Worm (Caenorhabditis elegans) whole organism, L1 larva: ENCODE data around the gene aak-1.

Experiments used
- C04F5.9 ChIP-seq: sonication (generic microtip); optimal IDR thresholded peaks from 2 replicates; lab custom pipeline; 2016; ENCODE audit warnings: missing genetic modification characterization, missing compliant biosample characterization
- C16A3.4 ChIP-seq: fragments of 150-350 bp; optimal IDR thresholded peaks from 2 replicates; lab custom pipeline; 2014; ENCODE audit warnings: missing biosample characterization, missing genetic modification characterization
- F16B12.6 ChIP-seq: fragments of 150-350 bp; optimal IDR thresholded peaks from 2 replicates; lab custom pipeline; 2014; ENCODE audit warnings: missing biosample characterization, missing genetic modification characterization
- Y116A8C.19 ChIP-seq: sonication (generic microtip); optimal IDR thresholded peaks from 2 replicates; lab custom pipeline; 2016; ENCODE audit warnings: missing compliant biosample characterization, missing genetic modification characterization, borderline replicate concordance
- aha-1 ChIP-seq: fragments of 150-350 bp; optimal IDR thresholded peaks from 2 replicates; lab custom pipeline; 2014; ENCODE audit warnings: missing biosample characterization, missing genetic modification characterization
- ama-1 ChIP-seq: fragments of 150-350 bp; optimal IDR thresholded peaks from 2 replicates; lab custom pipeline; 2014
- ceh-63 ChIP-seq: fragments of 200-800 bp; sonication (Bioruptor generic); optimal IDR thresholded peaks from 2 replicates; lab custom pipeline; 2018; ENCODE audit warnings: mild to moderate bottlenecking, missing genetic modification characterization, missing compliant biosample characterization
- ceh-8 ChIP-seq: fragments of 200-800 bp; sonication (Bioruptor generic); optimal IDR thresholded peaks from 2 replicates; lab custom pipeline; 2018; ENCODE audit warnings: mild to moderate bottlenecking, missing genetic modification characterization, moderate library complexity, missing compliant biosample characterization
- ceh-82 ChIP-seq, 3 experiments: fragments of 150-350 bp in 1 of 3; sonication (generic microtip) in 2 of 3; optimal IDR thresholded peaks; 2 replicates each; lab custom pipeline; 2014 to 2017; ENCODE audit warnings: missing biosample characterization in 3 of 3, missing genetic modification characterization in 3 of 3
- ceh-88 ChIP-seq: fragments of 200-800 bp; sonication (Bioruptor generic); IDR thresholded peaks from 2 replicates; pipeline ENCODE4 v1.3.6; 2022; ENCODE audit warnings: missing genetic modification characterization, missing compliant biosample characterization
- ceh-90 ChIP-seq: sonication (generic microtip); optimal IDR thresholded peaks from 2 replicates; lab custom pipeline; 2016; ENCODE audit warnings: missing genetic modification characterization, missing compliant biosample characterization
- ces-1 ChIP-seq: fragments of 150-350 bp; optimal IDR thresholded peaks from 2 replicates; lab custom pipeline; 2014; ENCODE audit warnings: missing biosample characterization, missing genetic modification reagents, missing genetic modification characterization
- efl-1 ChIP-seq, 4 experiments: fragments of 150-350 bp; optimal IDR thresholded peaks in 3 of 4; peaks in 1 of 4; 1 replicate in 1 of 4; 2 replicates in 3 of 4; lab custom pipeline; 2014; ENCODE audit warnings: missing biosample characterization in 2 of 4, missing genetic modification characterization in 2 of 4, missing genetic modification reagents in 2 of 4
- egl-13 ChIP-seq: sonication (generic microtip); optimal IDR thresholded peaks from 2 replicates; lab custom pipeline; 2016; ENCODE audit warnings: missing genotype, missing genetic modification reagents, missing genetic modification characterization, missing compliant biosample characterization
- elt-2 ChIP-seq: sonication (generic microtip); optimal IDR thresholded peaks from 2 replicates; lab custom pipeline; 2016; ENCODE audit warnings: missing genetic modification characterization, mild to moderate bottlenecking, inconsistent platforms, missing compliant biosample characterization, missing genetic modification reagents
- elt-3 ChIP-seq, 6 experiments: fragments of 150-350 bp in 1 of 6; sonication (generic microtip); optimal IDR thresholded peaks; 2 replicates each; lab custom pipeline; 2017 to 2018; ENCODE audit warnings: missing biosample characterization in 6 of 6, missing genetic modification characterization in 6 of 6, inconsistent platforms in 1 of 6
- fkh-10 ChIP-seq: sonication (generic microtip); optimal IDR thresholded peaks from 2 replicates; lab custom pipeline; 2017; ENCODE audit warnings: missing biosample characterization, missing genetic modification reagents, missing genetic modification characterization
- fkh-8 ChIP-seq: sonication (generic microtip); optimal IDR thresholded peaks from 2 replicates; lab custom pipeline; 2016; ENCODE audit warnings: mild to moderate bottlenecking, missing genetic modification characterization, missing compliant biosample characterization
- fos-1 ChIP-seq: fragments of 150-350 bp; optimal IDR thresholded peaks from 2 replicates; lab custom pipeline; 2014; ENCODE audit warnings: missing biosample characterization, missing genetic modification characterization
- hlh-4 ChIP-seq: sonication (generic microtip); optimal IDR thresholded peaks from 2 replicates; lab custom pipeline; 2016; ENCODE audit warnings: mild to moderate bottlenecking, missing genetic modification characterization, missing compliant biosample characterization
- irx-1 ChIP-seq: sonication (generic microtip); optimal IDR thresholded peaks from 2 replicates; lab custom pipeline; 2016; ENCODE audit warnings: missing genetic modification characterization, missing compliant biosample characterization
- jun-1 ChIP-seq: fragments of 150-350 bp; optimal IDR thresholded peaks from 2 replicates; lab custom pipeline; 2014; ENCODE audit warnings: missing biosample characterization, missing genetic modification reagents, missing genetic modification characterization
- lin-13 ChIP-seq: fragments of 150-350 bp; optimal IDR thresholded peaks from 2 replicates; lab custom pipeline; 2014; ENCODE audit warnings: missing biosample characterization, missing genetic modification reagents, missing genetic modification characterization
- lin-14 ChIP-seq: fragments of 200-800 bp; sonication (Bioruptor generic); optimal IDR thresholded peaks from 2 replicates; lab custom pipeline; 2018; ENCODE audit warnings: mild to moderate bottlenecking, missing genetic modification characterization, moderate library complexity, missing compliant biosample characterization
- lin-15B ChIP-seq: fragments of 150-350 bp; sonication (generic microtip); optimal IDR thresholded peaks from 3 replicates; lab custom pipeline; 2014; ENCODE audit warnings: missing biosample characterization, missing genetic modification characterization
- lin-39 ChIP-seq: fragments of 150-350 bp; optimal IDR thresholded peaks from 2 replicates; lab custom pipeline; 2014; ENCODE audit warnings: missing biosample characterization, missing genetic modification reagents, missing genetic modification characterization
- lir-3 ChIP-seq: sonication (generic microtip); optimal IDR thresholded peaks from 2 replicates; lab custom pipeline; 2016; ENCODE audit warnings: mild to moderate bottlenecking, missing genetic modification characterization, moderate library complexity, missing compliant biosample characterization; ENCODE audit not compliant: poor library complexity
- mdl-1 ChIP-seq, 2 experiments: fragments of 150-350 bp; optimal IDR thresholded peaks; 2 replicates each; lab custom pipeline; 2014 to 2017; ENCODE audit warnings: missing biosample characterization in 2 of 2, missing genetic modification characterization in 2 of 2, inconsistent platforms in 1 of 2
- mep-1 ChIP-seq: fragments of 150-350 bp; optimal IDR thresholded peaks from 2 replicates; lab custom pipeline; 2014; ENCODE audit warnings: missing biosample characterization, missing genetic modification characterization
- nhr-20 ChIP-seq: sonication (generic microtip); optimal IDR thresholded peaks from 2 replicates; lab custom pipeline; 2016; ENCODE audit warnings: mild to moderate bottlenecking, missing genetic modification characterization, missing compliant biosample characterization
- nhr-237 ChIP-seq: fragments of 150-350 bp; optimal IDR thresholded peaks from 2 replicates; lab custom pipeline; 2014; ENCODE audit warnings: missing biosample characterization, missing genetic modification characterization
- nhr-47 ChIP-seq: sonication (generic microtip); optimal IDR thresholded peaks from 2 replicates; lab custom pipeline; 2016; ENCODE audit warnings: mild to moderate bottlenecking, missing genetic modification characterization, moderate library complexity, missing compliant biosample characterization
- nhr-71 ChIP-seq: sonication (generic microtip); optimal IDR thresholded peaks from 2 replicates; lab custom pipeline; 2016; ENCODE audit warnings: mild to moderate bottlenecking, missing genetic modification characterization, moderate library complexity, missing compliant biosample characterization
- nhr-76 ChIP-seq: sonication (generic microtip); optimal IDR thresholded peaks from 2 replicates; lab custom pipeline; 2017; ENCODE audit warnings: missing biosample characterization, missing genetic modification characterization
- nhr-85 ChIP-seq: sonication (generic microtip); peaks from one replicate; lab custom pipeline; 2016; ENCODE audit warnings: missing genetic modification characterization, inconsistent platforms, missing compliant biosample characterization
- pag-3 ChIP-seq: sonication (generic microtip); optimal IDR thresholded peaks from 2 replicates; lab custom pipeline; 2017; ENCODE audit warnings: missing genetic modification characterization, mild to moderate bottlenecking, missing compliant biosample characterization, antibody characterized with exemption, borderline replicate concordance; ENCODE audit not compliant: insufficient read depth
- pax-3 ChIP-seq: fragments of 200-800 bp; sonication (Bioruptor generic); optimal IDR thresholded peaks from 2 replicates; lab custom pipeline; 2018; ENCODE audit warnings: mild to moderate bottlenecking, missing genetic modification characterization, moderate library complexity, missing compliant biosample characterization
- snpc-4 ChIP-seq: fragments of 150-350 bp; optimal IDR thresholded peaks from 2 replicates; lab custom pipeline; 2014; ENCODE audit warnings: missing biosample characterization, missing genetic modification characterization
- sox-4 ChIP-seq: sonication (generic microtip); optimal IDR thresholded peaks from 2 replicates; lab custom pipeline; 2016; ENCODE audit warnings: missing genetic modification characterization, missing compliant biosample characterization
- sptf-1 ChIP-seq: fragments of 150-350 bp; optimal IDR thresholded peaks from 2 replicates; lab custom pipeline; 2014; ENCODE audit warnings: missing biosample characterization, missing genetic modification characterization
- sup-37 ChIP-seq: fragments of 200-800 bp; sonication (Bioruptor generic); optimal IDR thresholded peaks from 2 replicates; lab custom pipeline; 2018; ENCODE audit warnings: mild to moderate bottlenecking, missing genetic modification characterization, missing compliant biosample characterization
- tbx-2 ChIP-seq: sonication (generic microtip); optimal IDR thresholded peaks from 2 replicates; lab custom pipeline; 2016; ENCODE audit warnings: missing genetic modification characterization, missing compliant biosample characterization
- tlp-1 ChIP-seq: fragments of 150-350 bp; optimal IDR thresholded peaks from 2 replicates; lab custom pipeline; 2014; ENCODE audit warnings: missing biosample characterization, missing genetic modification characterization
- unc-86 ChIP-seq: sonication (generic microtip); optimal IDR thresholded peaks from 2 replicates; lab custom pipeline; 2016; ENCODE audit warnings: missing genetic modification characterization, missing compliant biosample characterization
- unc-98 ChIP-seq: fragments of 200-800 bp; sonication (Bioruptor generic); IDR thresholded peaks from 2 replicates; pipeline ENCODE4 v1.3.6; 2022; ENCODE audit warnings: missing genetic modification characterization, missing compliant biosample characterization
- xbp-1 ChIP-seq: sonication (generic microtip); optimal IDR thresholded peaks from 2 replicates; lab custom pipeline; 2016; ENCODE audit warnings: missing genetic modification characterization, missing compliant biosample characterization
- zag-1 ChIP-seq: fragments of 150-350 bp; optimal IDR thresholded peaks from 2 replicates; lab custom pipeline; 2014; ENCODE audit warnings: missing biosample characterization, missing genetic modification characterization
- ztf-4 ChIP-seq: fragments of 150-350 bp; optimal IDR thresholded peaks from 2 replicates; lab custom pipeline; 2014; ENCODE audit warnings: missing biosample characterization, missing genetic modification characterization

The aak-1 gene

ce11 chrIII:8785426-8785825 is 24.5 kb upstream of the aak-1 start (continued):
- TF ChIP-seq tlp-1: no peak
- TF ChIP-seq lir-3 (tag; lab: Kevin White, UChicago): no peak
- TF ChIP-seq ceh-88: 0 out of 2 replicates have a peak, but pooled peaks have one; percentile 24
- TF ChIP-seq pax-3 (tag; lab: Kevin White, UChicago): peak; percentile 67
- peak; percentile 26 for TF ChIP-seq sup-37 (GFP tag; lab: Kevin White, UChicago)
- TF ChIP-seq nhr-47 (tag; lab: Kevin White, UChicago): peak; percentile 66
- no peak for TF ChIP-seq unc-86 (tag; lab: Kevin White, UChicago)
- peak; percentile 54 for TF ChIP-seq irx-1

ce11 chrIII:8784500-8784899 is 23.6 kb upstream of the aak-1 start:
- TF ChIP-seq zag-1 (tag; lab: Kevin White, UChicago) (no peak), fkh-10 (GFP tag; lab: Kevin White, UChicago) (peak; percentile 52), lin-14 (GFP tag; lab: Kevin White, UChicago) (peak; percentile 70), nhr-71 (tag; lab: Kevin White, UChicago) (peak; percentile 42), ceh-82 (tag; optimal IDR thresholded peaks at IDR 0.05; lab: Kevin White, UChicago) (peak in 1 of 3 experiments; percentile 8), unc-86 (tag; lab: Kevin White, UChicago) (peak; percentile 31), egl-13 (peak; percentile 41), elt-2 (tag; lab: Kevin White, UChicago) (no peak)

ce11 chrIII:8782744-8783143 is 21.9 kb upstream of the aak-1 start:
- TF ChIP-seq fkh-10 (GFP tag; lab: Kevin White, UChicago) (no peak), lin-15B (tag; lab: Kevin White, UChicago) (no peak), ceh-90 (tag; lab: Kevin White, UChicago) (no peak), jun-1 (no peak), lin-13 (GFP tag; lab: Kevin White, UChicago) (no peak), sptf-1 (tag; lab: Kevin White, UChicago) (no peak), nhr-237 (tag; lab: Kevin White, UChicago) (no peak), nhr-76 (no peak), ceh-8 (GFP tag; lab: Kevin White, UChicago) (no peak), nhr-20 (tag; lab: Kevin White, UChicago) (peak; percentile 68), nhr-85 (tag; lab: Kevin White, UChicago) (peak; percentile 56), lin-39 (tag; lab: Kevin White, UChicago) (no peak), F16B12.6 (no peak), nhr-71 (tag; lab: Kevin White, UChicago) (peak; percentile 51), ces-1 (no peak), mep-1 (tag; lab: Kevin White, UChicago) (no peak), hlh-4 (tag; lab: Kevin White, UChicago) (no peak), C04F5.9 (tag; lab: Kevin White, UChicago) (no peak), xbp-1 (tag; lab: Kevin White, UChicago) (no peak), ama-1 (no peak), tbx-2 (tag; lab: Kevin White, UChicago) (no peak), aha-1 (tag; lab: Kevin White, UChicago) (no peak), ztf-4 (tag; lab: Kevin White, UChicago) (no peak), elt-3 (tag; optimal IDR thresholded peaks at IDR 0.05; lab: Kevin White, UChicago) (peak in 1 of 6 experiments; percentile 77), unc-98 (no peak), ceh-63 (GFP tag; lab: Kevin White, UChicago) (no peak), fos-1 (no peak), Y116A8C.19 (tag; lab: Kevin White, UChicago) (no peak), fkh-8 (tag; lab: Kevin White, UChicago) (no peak), mdl-1 (tag; optimal IDR thresholded peaks at IDR 0.05; lab: Kevin White, UChicago) (peak in 1 of 2 experiments; percentile 14), pag-3 (tag; lab: Kevin White, UChicago) (no peak), pax-3 (tag; lab: Kevin White, UChicago) (no peak), efl-1 (optimal IDR thresholded peaks at IDR 0.05; lab: Kevin White, UChicago) (no peak), efl-1 (GFP tag; optimal IDR thresholded peaks at IDR 0.05 in 1 of 2; lab: Kevin White, UChicago) (peak in 1 of 2 experiments; percentile 19), lir-3 (tag; lab: Kevin White, UChicago) (no peak), egl-13 (no peak), sox-4 (tag; lab: Kevin White, UChicago) (no peak), C16A3.4 (tag; lab: Kevin White, UChicago) (no peak), lin-14 (GFP tag; lab: Kevin White, UChicago) (peak; percentile 45), snpc-4 (no peak), ceh-82 (tag; optimal IDR thresholded peaks at IDR 0.05; lab: Kevin White, UChicago) (no peak)
